Fruit fly (Drosophila melanogaster) whole organism, wandering third instar larva: Measurements from ENCODE around the gene Hsp23.

Source experiments
- CG9705 ChIP-seq: fragments of 200-800 bp; sonication (Bioruptor generic); optimal IDR thresholded peaks from 2 replicates; lab custom pipeline; 2018; ENCODE audit warnings: missing biosample characterization, mild to moderate bottlenecking, missing genetic modification characterization
- CrebA ChIP-seq: fragments of 200-800 bp; sonication (Bioruptor generic); optimal IDR thresholded peaks from 2 replicates; lab custom pipeline; 2016; ENCODE audit warnings: missing biosample characterization, mild to moderate bottlenecking, missing genetic modification characterization, borderline replicate concordance
- Dfd ChIP-seq: fragments of >200 bp; optimal IDR thresholded peaks from 2 replicates; lab custom pipeline; 2017; ENCODE audit warnings: missing biosample characterization, missing genetic modification characterization
- Dif ChIP-seq: fragments of 200-275, 200-300 bp; sonication (Bioruptor generic); optimal IDR thresholded peaks from 2 replicates; lab custom pipeline; 2018; ENCODE audit warnings: missing biosample characterization, missing genetic modification characterization; ENCODE audit not compliant: partially characterized antibody
- GATAd ChIP-seq: sonication (Bioruptor generic); optimal IDR thresholded peaks from 2 replicates; lab custom pipeline; 2016; ENCODE audit warnings: missing biosample characterization, missing genetic modification characterization
- Hnf4 ChIP-seq: fragments of 200-800 bp; sonication (Bioruptor generic); optimal IDR thresholded peaks from 2 replicates; lab custom pipeline; 2016; ENCODE audit warnings: missing biosample characterization, mild to moderate bottlenecking, missing genetic modification characterization
- Hr83 ChIP-seq: fragments of 200-300 bp; sonication (Bioruptor generic); optimal IDR thresholded peaks from 2 replicates; lab custom pipeline; 2016; ENCODE audit warnings: missing biosample characterization, mild to moderate bottlenecking, missing genetic modification characterization, moderate library complexity; ENCODE audit not compliant: poor library complexity, severe bottlenecking
- Jra ChIP-seq: sonication (Bioruptor generic); optimal IDR thresholded peaks from 2 replicates; lab custom pipeline; 2016; ENCODE audit warnings: missing biosample characterization, missing genetic modification characterization
- Mio ChIP-seq: sonication (Bioruptor generic); optimal IDR thresholded peaks from 2 replicates; lab custom pipeline; 2016; ENCODE audit warnings: missing biosample characterization, missing genetic modification characterization
- Myc ChIP-seq: fragments of >200 bp; optimal IDR thresholded peaks from 2 replicates; lab custom pipeline; 2017
- OdsH ChIP-seq: fragments of 200-800 bp; sonication (Bioruptor generic); optimal IDR thresholded peaks from 2 replicates; lab custom pipeline; 2016; ENCODE audit warnings: missing biosample characterization, mild to moderate bottlenecking, missing genetic modification characterization
- Rel ChIP-seq, 2 experiments: fragments of 200-800 bp; sonication (Bioruptor generic) in 1 of 2; optimal IDR thresholded peaks; 2 replicates in 1 of 2; 3 replicates in 1 of 2; lab custom pipeline; 2016 to 2019; ENCODE audit warnings: mild to moderate bottlenecking in 2 of 2, missing biosample characterization in 2 of 2, missing genetic modification characterization in 2 of 2, moderate library complexity in 1 of 2
- Sp1 ChIP-seq: fragments of 200-800 bp; sonication (Bioruptor generic); optimal IDR thresholded peaks from 3 replicates; lab custom pipeline; 2019; ENCODE audit warnings: missing biosample characterization, mild to moderate bottlenecking, missing genetic modification characterization, moderate library complexity
- Vsx2 ChIP-seq: fragments of 200-300, 225-300 bp; sonication (Bioruptor generic); optimal IDR thresholded peaks from 2 replicates; lab custom pipeline; 2018; ENCODE audit warnings: missing biosample characterization, missing genetic modification characterization; ENCODE audit not compliant: partially characterized antibody
- br ChIP-seq: fragments of 200-800 bp; sonication (Bioruptor generic); optimal IDR thresholded peaks from 2 replicates; lab custom pipeline; 2016; ENCODE audit warnings: missing biosample characterization, missing genetic modification characterization
- brk ChIP-seq: fragments of 200-800 bp; sonication (Bioruptor generic); optimal IDR thresholded peaks from 2 replicates; lab custom pipeline; 2016; ENCODE audit warnings: missing biosample characterization, mild to moderate bottlenecking, missing genetic modification characterization
- dl ChIP-seq, 2 experiments: fragments of 175-275, 200-275 bp in 1 of 2; fragments of 200-275 bp in 1 of 2; sonication (Bioruptor generic); optimal IDR thresholded peaks; lab custom pipeline; 2018; ENCODE audit warnings: mild to moderate bottlenecking in 2 of 2, missing biosample characterization in 2 of 2, missing genetic modification characterization in 2 of 2, moderate library complexity in 2 of 2; ENCODE audit not compliant: partially characterized antibody in 2 of 2, insufficient read depth in 1 of 2
- dmrt93B ChIP-seq: fragments of 200-800 bp; sonication (Bioruptor generic); optimal IDR thresholded peaks from 2 replicates; lab custom pipeline; 2018; ENCODE audit warnings: missing biosample characterization, mild to moderate bottlenecking, missing genetic modification characterization
- dsf ChIP-seq: sonication (Bioruptor generic); optimal IDR thresholded peaks from 2 replicates; lab custom pipeline; 2016; ENCODE audit warnings: missing biosample characterization, missing genetic modification characterization, borderline replicate concordance
- ey ChIP-seq: fragments of 200-800 bp; sonication (Bioruptor generic); optimal IDR thresholded peaks from 2 replicates; lab custom pipeline; 2016; ENCODE audit warnings: missing biosample characterization, missing genetic modification characterization
- foxo ChIP-seq, 2 experiments: fragments of 200-800 bp; sonication (Bioruptor generic); optimal IDR thresholded peaks; 2 replicates in 1 of 2; 3 replicates in 1 of 2; lab custom pipeline; 2016 to 2017; ENCODE audit warnings: missing biosample characterization in 2 of 2, missing genetic modification characterization in 2 of 2
- fru ChIP-seq: fragments of 200-800 bp; sonication (Bioruptor generic); optimal IDR thresholded peaks from 3 replicates; lab custom pipeline; 2016; ENCODE audit warnings: missing biosample characterization, mild to moderate bottlenecking, missing genetic modification characterization
- h ChIP-seq: fragments of 200-800 bp; sonication (Bioruptor generic); optimal IDR thresholded peaks from 3 replicates; lab custom pipeline; 2016; ENCODE audit warnings: missing biosample characterization, mild to moderate bottlenecking, missing genetic modification characterization
- jim ChIP-seq: fragments of 175-275, 200-325 bp; sonication (Bioruptor generic); optimal IDR thresholded peaks from 2 replicates; lab custom pipeline; 2016; ENCODE audit warnings: missing biosample characterization, mild to moderate bottlenecking, missing genetic modification characterization
- lola ChIP-seq: fragments of >200 bp; optimal IDR thresholded peaks from 2 replicates; lab custom pipeline; 2017; ENCODE audit warnings: missing biosample characterization, missing genetic modification characterization
- pan ChIP-seq: fragments of >200 bp; optimal IDR thresholded peaks from 2 replicates; lab custom pipeline; 2017
- psq ChIP-seq: fragments of 200-800 bp; sonication (Bioruptor generic); optimal IDR thresholded peaks from 3 replicates; lab custom pipeline; 2017; ENCODE audit warnings: missing biosample characterization, mild to moderate bottlenecking, missing genetic modification characterization, moderate library complexity
- rgr ChIP-seq: fragments of 200-800 bp; sonication (Bioruptor generic); optimal IDR thresholded peaks from 3 replicates; lab custom pipeline; 2016; ENCODE audit warnings: missing biosample characterization, mild to moderate bottlenecking, missing genetic modification characterization
- sage ChIP-seq: fragments of 200-800 bp; sonication (Bioruptor generic); optimal IDR thresholded peaks from 2 replicates; lab custom pipeline; 2016; ENCODE audit warnings: missing biosample characterization, mild to moderate bottlenecking, missing genetic modification characterization
- usp ChIP-seq: fragments of >200 bp; optimal IDR thresholded peaks from 2 replicates; lab custom pipeline; 2017; ENCODE audit warnings: missing biosample characterization, missing genetic modification characterization
- woc ChIP-seq: sonication (Bioruptor generic); optimal IDR thresholded peaks from 2 replicates; lab custom pipeline; 2016; ENCODE audit warnings: missing biosample characterization, mild to moderate bottlenecking, missing genetic modification characterization

The Hsp23 gene

DNA sequence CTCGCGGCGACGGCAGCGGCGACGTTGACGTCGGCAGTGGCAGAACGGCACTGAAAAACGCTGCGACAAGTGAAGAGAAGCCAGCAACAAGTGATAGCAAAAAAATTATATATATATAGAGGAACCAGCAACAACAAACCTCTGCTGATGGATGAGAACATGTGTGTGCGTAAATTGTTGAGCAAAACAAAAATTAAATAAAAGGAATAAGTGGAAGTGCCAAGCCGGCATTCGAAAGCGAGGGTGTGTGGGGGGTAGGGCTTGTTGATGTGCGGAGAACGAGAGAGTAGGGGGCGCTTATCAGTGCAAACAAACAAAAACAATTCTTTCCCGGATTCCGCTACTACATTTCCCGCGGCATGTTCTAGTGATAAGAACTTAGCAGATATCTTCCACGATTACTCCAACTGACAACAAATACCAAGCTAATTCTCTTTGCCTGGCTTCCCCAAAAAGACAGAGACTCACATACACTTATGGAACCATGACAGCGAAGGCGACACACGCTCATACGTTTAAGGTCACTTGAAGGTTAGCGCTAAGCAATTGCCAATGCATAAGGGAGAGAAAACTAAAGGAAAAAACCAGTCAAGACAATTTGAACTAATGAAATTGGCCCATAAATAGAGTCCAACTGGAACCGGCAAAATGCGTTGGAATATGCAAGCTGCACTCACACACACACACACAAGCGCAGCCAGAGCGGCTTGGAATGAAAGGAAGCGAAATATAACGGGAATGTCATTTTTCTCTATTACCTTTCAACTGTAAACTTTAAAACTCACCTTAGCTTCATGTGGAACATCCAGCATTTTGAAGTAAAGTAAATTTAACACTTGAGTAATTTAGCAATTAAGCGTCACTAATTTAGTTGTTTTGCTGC, 23.6 kb upstream of the Hsp23 start:
- no peak for TF ChIP-seq CrebA (GFP tag; lab: Kevin White, UChicago)
- no peak for TF ChIP-seq lola
- no peak for TF ChIP-seq Dif (GFP tag; lab: Kevin White, UChicago)
- TF ChIP-seq rgr (GFP tag; lab: Kevin White, UChicago), result no peak
- TF ChIP-seq ey (GFP tag; lab: Kevin White, UChicago), result no peak
- no peak for TF ChIP-seq woc (GFP tag; lab: Kevin White, UChicago)
- no peak for TF ChIP-seq Dfd (GFP tag; lab: Kevin White, UChicago)
- peak; percentile 27 for TF ChIP-seq h
- TF ChIP-seq brk (GFP tag; lab: Kevin White, UChicago), result no peak
- TF ChIP-seq Jra (GFP tag; lab: Kevin White, UChicago), result no peak
- TF ChIP-seq Myc (lab: Kevin White, UChicago), result no peak
- TF ChIP-seq pan (lab: Kevin White, UChicago), result no peak
- TF ChIP-seq jim (GFP tag; lab: Kevin White, UChicago), result no peak
- no peak for TF ChIP-seq fru (GFP tag; lab: Kevin White, UChicago)
- TF ChIP-seq psq (GFP tag; lab: Kevin White, UChicago), result peak; percentile 75
- no peak for TF ChIP-seq dsf (GFP tag; lab: Kevin White, UChicago)
- no peak for TF ChIP-seq Vsx2 (GFP tag; lab: Kevin White, UChicago)
- no peak for TF ChIP-seq Hnf4
- TF ChIP-seq br (GFP tag; lab: Kevin White, UChicago), result no peak
- TF ChIP-seq CG9705, result no peak
- no peak for TF ChIP-seq Mio (GFP tag; lab: Kevin White, UChicago)
- TF ChIP-seq Rel (GFP tag; optimal IDR thresholded peaks at IDR 0.05; lab: Kevin White, UChicago), result peak; percentile 28
- TF ChIP-seq Rel (tag; optimal IDR thresholded peaks at IDR 0.05; lab: Kevin White, UChicago), result peak; percentile 57
- TF ChIP-seq OdsH (GFP tag; lab: Kevin White, UChicago), result no peak
- peak; percentile 26 for TF ChIP-seq Sp1
- TF ChIP-seq usp (GFP tag; lab: Kevin White, UChicago), result no peak
- TF ChIP-seq, all 38 proteins: peak for 4

DNA sequence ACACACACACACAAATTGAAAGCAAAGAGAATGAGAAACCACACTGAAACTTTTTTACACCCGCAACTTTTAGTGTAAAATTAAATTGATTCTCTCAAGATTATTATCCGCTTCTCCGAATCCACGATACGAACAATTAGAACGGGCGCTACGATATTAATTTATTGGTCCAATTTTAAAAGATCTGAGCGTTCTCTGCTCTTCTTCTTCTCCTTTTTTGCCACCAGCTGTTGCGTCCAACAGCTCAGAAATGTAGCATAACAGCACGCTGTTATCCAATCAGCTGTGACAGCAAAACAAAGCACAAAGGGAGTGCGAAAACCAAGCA, 23.0 kb upstream of the Hsp23 start, which contains the start of the genes UGP and Svip:
UGP (minus strand) TSS at position 223 of the 328 bp plus-strand sequence.
Svip (plus strand) TSS at position 287 of the 328 bp plus-strand sequence.
- TF ChIP-seq CG9705 (no peak), Hr83 (peak; percentile 57), OdsH (GFP tag; lab: Kevin White, UChicago) (peak; percentile 27), Sp1 (peak; percentile 5), foxo (GFP tag; optimal IDR thresholded peaks at IDR 0.05; lab: Kevin White, UChicago) (peak; percentile 19 to 38), CrebA (GFP tag; lab: Kevin White, UChicago) (no peak), psq (GFP tag; lab: Kevin White, UChicago) (peak; percentile 57), sage (peak; percentile 45), Hnf4 (peak; percentile 35), Dif (GFP tag; lab: Kevin White, UChicago) (no peak), Rel (GFP tag; optimal IDR thresholded peaks at IDR 0.05; lab: Kevin White, UChicago) (no peak), Rel (tag; optimal IDR thresholded peaks at IDR 0.05; lab: Kevin White, UChicago) (peak; percentile 31), dsf (GFP tag; lab: Kevin White, UChicago) (no peak), rgr (GFP tag; lab: Kevin White, UChicago) (peak; percentile 36), brk (GFP tag; lab: Kevin White, UChicago) (peak; percentile 56)

DNA sequence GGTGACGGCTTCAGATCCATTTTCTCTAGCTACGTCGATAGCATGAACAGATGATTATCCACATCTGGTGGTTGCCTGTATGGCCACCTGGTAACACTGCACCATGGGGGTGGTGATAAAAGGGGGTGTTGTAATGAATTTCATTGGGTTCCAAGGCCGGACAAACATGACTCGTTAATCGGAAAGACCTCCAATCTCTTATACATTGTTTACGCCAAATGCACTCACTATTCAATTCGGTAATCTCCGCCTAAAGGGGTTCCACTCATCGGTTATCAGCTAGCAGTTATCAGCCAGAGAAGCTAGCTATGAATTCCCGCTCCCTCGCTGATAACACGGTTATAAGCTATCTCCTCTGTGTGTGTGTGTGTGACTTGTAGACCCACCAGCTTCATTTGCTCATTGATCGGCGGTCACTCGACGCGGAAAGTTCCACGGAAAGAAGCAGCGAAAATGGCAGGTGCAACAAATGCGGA, 21.4 kb upstream of the Hsp23 start, which contains the start of gene Pdxk:
Pdxk (plus strand) TSS at position 100 of the 476 bp plus-strand sequence.
- peak; percentile 28 for TF ChIP-seq Dif (GFP tag; lab: Kevin White, UChicago)
- TF ChIP-seq Dfd (GFP tag; lab: Kevin White, UChicago), result no peak
- peak; percentile 42 for TF ChIP-seq rgr (GFP tag; lab: Kevin White, UChicago)
- TF ChIP-seq Myc (lab: Kevin White, UChicago), result no peak
- no peak for TF ChIP-seq Rel (GFP tag; optimal IDR thresholded peaks at IDR 0.05; lab: Kevin White, UChicago)
- TF ChIP-seq Rel (tag; optimal IDR thresholded peaks at IDR 0.05; lab: Kevin White, UChicago), result peak; percentile 87
- no peak for TF ChIP-seq GATAd (GFP tag; lab: Kevin White, UChicago)
- TF ChIP-seq pan (lab: Kevin White, UChicago), result no peak
- peak; percentile 51 for TF ChIP-seq Sp1
- no peak for TF ChIP-seq CrebA (GFP tag; lab: Kevin White, UChicago)
- no peak for TF ChIP-seq dmrt93B (GFP tag; lab: Kevin White, UChicago)
- TF ChIP-seq psq (GFP tag; lab: Kevin White, UChicago), result no peak
- peak in 1 of 2 experiments; percentile 35 for TF ChIP-seq dl (GFP tag; optimal IDR thresholded peaks at IDR 0.05; lab: Kevin White, UChicago; ENCODE audit: insufficient read depth in 1 of 2, partially characterized antibody in 2 of 2)
